Worm (Caenorhabditis elegans) whole organism, L2 larva: ENCODE data around the gene R02D5.3.

Source experiments
- F13H6.1 ChIP-seq: sonication (generic microtip); optimal IDR thresholded peaks from 2 replicates; lab custom pipeline; 2016; ENCODE audit warnings: missing genetic modification characterization, missing compliant biosample characterization
- R02D3.7 ChIP-seq: fragments of 150-350 bp; optimal IDR thresholded peaks from 2 replicates; lab custom pipeline; 2014; ENCODE audit warnings: missing biosample characterization, missing genetic modification characterization
- alr-1 ChIP-seq: fragments of 150-350 bp; optimal IDR thresholded peaks from 2 replicates; lab custom pipeline; 2014; ENCODE audit warnings: missing biosample characterization, missing genetic modification characterization
- aly-2 ChIP-seq: fragments of 150-350 bp; optimal IDR thresholded peaks from 2 replicates; lab custom pipeline; 2014; ENCODE audit warnings: missing biosample characterization, missing genetic modification characterization
- ama-1 ChIP-seq: fragments of 150-350 bp; optimal IDR thresholded peaks from 2 replicates; lab custom pipeline; 2018; ENCODE audit warnings: inconsistent platforms
- blmp-1 ChIP-seq: sonication (generic microtip); optimal IDR thresholded peaks from 2 replicates; lab custom pipeline; 2017; ENCODE audit warnings: missing genetic modification characterization, mild to moderate bottlenecking, missing compliant biosample characterization, antibody characterized with exemption, moderate library complexity; ENCODE audit not compliant: insufficient read depth
- ceh-16 ChIP-seq: fragments of 150-350 bp; optimal IDR thresholded peaks from 2 replicates; lab custom pipeline; 2014; ENCODE audit warnings: missing biosample characterization, missing genetic modification characterization
- ceh-82 ChIP-seq: fragments of 150-350 bp; optimal IDR thresholded peaks from 2 replicates; lab custom pipeline; 2014; ENCODE audit warnings: missing biosample characterization, missing genetic modification characterization
- crh-2 ChIP-seq: sonication (generic microtip); optimal IDR thresholded peaks from 2 replicates; lab custom pipeline; 2017; ENCODE audit warnings: missing biosample characterization, missing genetic modification characterization
- dmd-4 ChIP-seq: sonication (generic microtip); optimal IDR thresholded peaks from 2 replicates; lab custom pipeline; 2017; ENCODE audit warnings: missing biosample characterization, missing genetic modification characterization
- egl-27 ChIP-seq: sonication (generic microtip); optimal IDR thresholded peaks from 3 replicates; lab custom pipeline; 2017; ENCODE audit warnings: missing biosample characterization, missing genetic modification reagents, missing genetic modification characterization
- elt-3 ChIP-seq: sonication (generic microtip); optimal IDR thresholded peaks from 2 replicates; lab custom pipeline; 2017; ENCODE audit warnings: missing biosample characterization, missing genetic modification characterization
- gmeb-1 ChIP-seq: fragments of 150-350 bp; optimal IDR thresholded peaks from 2 replicates; lab custom pipeline; 2014; ENCODE audit warnings: missing biosample characterization, missing genetic modification characterization
- lin-11 ChIP-seq: fragments of 150-350 bp; sonication (generic microtip); optimal IDR thresholded peaks from 2 replicates; lab custom pipeline; 2014; ENCODE audit warnings: missing biosample characterization, missing genetic modification characterization, inconsistent platforms, mixed read lengths
- lin-13 ChIP-seq: fragments of 150-350 bp; optimal IDR thresholded peaks from 2 replicates; lab custom pipeline; 2014; ENCODE audit warnings: missing biosample characterization, missing genetic modification reagents, missing genetic modification characterization
- lin-39 ChIP-seq: fragments of 150-350 bp; optimal IDR thresholded peaks from 2 replicates; lab custom pipeline; 2014; ENCODE audit warnings: missing biosample characterization, missing genetic modification reagents, missing genetic modification characterization
- lsy-2 ChIP-seq, 2 experiments: fragments of 150-350 bp in 1 of 2; sonication (generic microtip) in 1 of 2; optimal IDR thresholded peaks; 2 replicates each; lab custom pipeline; 2014 to 2017; ENCODE audit warnings: missing biosample characterization in 2 of 2, missing genetic modification characterization in 2 of 2
- mab-5 ChIP-seq: fragments of 150-350 bp; optimal IDR thresholded peaks from 2 replicates; lab custom pipeline; 2014; ENCODE audit warnings: missing biosample characterization, missing genetic modification characterization
- nhr-10 ChIP-seq: sonication (generic microtip); optimal IDR thresholded peaks from 2 replicates; lab custom pipeline; 2017; ENCODE audit warnings: missing biosample characterization, missing genetic modification characterization
- nhr-11 ChIP-seq: fragments of 150-350 bp; optimal IDR thresholded peaks from 2 replicates; lab custom pipeline; 2014; ENCODE audit warnings: missing biosample characterization, missing genetic modification characterization
- nhr-21 ChIP-seq: fragments of 150-350 bp; optimal IDR thresholded peaks from 2 replicates; lab custom pipeline; 2014; ENCODE audit warnings: missing biosample characterization, missing genetic modification characterization
- nhr-23 ChIP-seq: fragments of 150-350 bp; optimal IDR thresholded peaks from 2 replicates; lab custom pipeline; 2014; ENCODE audit warnings: missing biosample characterization, missing genetic modification reagents, missing genetic modification characterization
- nhr-237 ChIP-seq: fragments of 150-350 bp; optimal IDR thresholded peaks from 2 replicates; lab custom pipeline; 2014; ENCODE audit warnings: missing biosample characterization, missing genetic modification characterization
- nhr-25 ChIP-seq: fragments of 150-350 bp; sonication (generic microtip); optimal IDR thresholded peaks from 3 replicates; lab custom pipeline; 2014; ENCODE audit warnings: missing biosample characterization, missing genetic modification characterization
- nhr-77 ChIP-seq: fragments of 150-350 bp; optimal IDR thresholded peaks from 2 replicates; lab custom pipeline; 2014; ENCODE audit warnings: missing biosample characterization, missing genetic modification characterization
- peb-1 ChIP-seq: fragments of 150-350 bp; optimal IDR thresholded peaks from 2 replicates; lab custom pipeline; 2014; ENCODE audit warnings: missing biosample characterization, missing genetic modification characterization
- sem-4 ChIP-seq: fragments of 150-350 bp; optimal IDR thresholded peaks from 2 replicates; lab custom pipeline; 2014; ENCODE audit warnings: missing biosample characterization, missing genetic modification reagents, missing genetic modification characterization
- skn-1 ChIP-seq: sonication (generic microtip); optimal IDR thresholded peaks from 2 replicates; lab custom pipeline; 2017; ENCODE audit warnings: missing biosample characterization, missing genetic modification characterization
- sma-9 ChIP-seq, 2 experiments: fragments of 150-350 bp in 1 of 2; sonication (generic microtip) in 1 of 2; optimal IDR thresholded peaks; 2 replicates each; lab custom pipeline; 2014 to 2016; ENCODE audit warnings: missing genetic modification characterization in 2 of 2, mild to moderate bottlenecking in 1 of 2, missing biosample characterization in 1 of 2, missing compliant biosample characterization in 1 of 2, missing genetic modification reagents in 1 of 2, moderate library complexity in 1 of 2
- unc-62 ChIP-seq: fragments of 150-350 bp; optimal IDR thresholded peaks from 2 replicates; lab custom pipeline; 2014; ENCODE audit warnings: missing biosample characterization, missing genetic modification reagents, missing genetic modification characterization
- ztf-1 ChIP-seq: fragments of 200-800 bp; sonication (Bioruptor generic); conservative IDR thresholded peaks from 2 replicates; pipeline ENCODE4 v1.3.6; 2022; ENCODE audit warnings: missing genetic modification characterization, missing compliant biosample characterization
- ztf-11 ChIP-seq: sonication (generic microtip); optimal IDR thresholded peaks from 2 replicates; lab custom pipeline; 2017; ENCODE audit warnings: missing biosample characterization, missing genetic modification characterization

R02D5.3 gene

ce11 chrV:14478979-14479378 lies 4.0 kb upstream of the R02D5.3 start, which contains the start of gene clec-55:
TSS of gene clec-55 (plus strand) at chrV:14479279.
- TF ChIP-seq lsy-2 (tag; optimal IDR thresholded peaks at IDR 0.05; lab: Kevin White, UChicago) = no peak
- no peak for TF ChIP-seq lin-39
- no peak for TF ChIP-seq ama-1
- no peak for TF ChIP-seq nhr-10 (tag; lab: Kevin White, UChicago)

- TF ChIP-seq nhr-25 (tag; lab: Kevin White, UChicago) (no peak), peb-1 (tag; lab: Kevin White, UChicago) (no peak), lin-11 (tag; lab: Kevin White, UChicago) (no peak), nhr-77 (tag; lab: Kevin White, UChicago) (no peak), lin-39 (no peak), F13H6.1 (tag; lab: Kevin White, UChicago) (no peak), lsy-2 (tag; optimal IDR thresholded peaks at IDR 0.05; lab: Kevin White, UChicago) (no peak), nhr-237 (tag; lab: Kevin White, UChicago) (no peak), dmd-4 (tag; lab: Kevin White, UChicago) (no peak)
Observed at ce11 chrV:14480533-14480932, 2.4 kb upstream of the R02D5.3 start.

- TF ChIP-seq elt-3 (tag; lab: Kevin White, UChicago) = no peak
- no peak for TF ChIP-seq alr-1
- no peak for TF ChIP-seq mab-5 (tag; lab: Kevin White, UChicago)
- TF ChIP-seq lin-13 (GFP tag; lab: Kevin White, UChicago) = no peak
- TF ChIP-seq nhr-21 (tag; lab: Kevin White, UChicago) = no peak
Observed at ce11 chrV:14481401-14481800, 1.6 kb upstream of the R02D5.3 start, which contains the start of gene R02D5.7. TSS of gene R02D5.7 (minus strand) at chrV:14481501.

ce11 chrV:14481987-14482386 lies 973 bp upstream of the R02D5.3 start, which contains the start of gene R02D5.10:
TSS of gene R02D5.10 (plus strand) at chrV:14482287.
- TF ChIP-seq aly-2 (tag; lab: Kevin White, UChicago) = no peak
- no peak for TF ChIP-seq gmeb-1 (tag; lab: Kevin White, UChicago)
- no peak for TF ChIP-seq nhr-23 (tag; lab: Kevin White, UChicago)
- no peak for TF ChIP-seq nhr-11 (tag; lab: Kevin White, UChicago)
- no peak for TF ChIP-seq skn-1 (tag; lab: Kevin White, UChicago)
- no peak for TF ChIP-seq R02D3.7 (tag; lab: Kevin White, UChicago)
- no peak for TF ChIP-seq ztf-1
- TF ChIP-seq sem-4 (tag; lab: Kevin White, UChicago) = no peak
- TF ChIP-seq lin-11 (tag; lab: Kevin White, UChicago) = no peak
- TF ChIP-seq mab-5 (tag; lab: Kevin White, UChicago) = no peak

- TF ChIP-seq ceh-82 (tag; lab: Kevin White, UChicago) (no peak), nhr-237 (tag; lab: Kevin White, UChicago) (no peak), gmeb-1 (tag; lab: Kevin White, UChicago) (no peak), F13H6.1 (tag; lab: Kevin White, UChicago) (no peak), nhr-77 (tag; lab: Kevin White, UChicago) (no peak), aly-2 (tag; lab: Kevin White, UChicago) (no peak), ceh-16 (tag; lab: Kevin White, UChicago) (no peak), sma-9 (GFP tag; optimal IDR thresholded peaks at IDR 0.05; lab: Kevin White, UChicago) (no peak), sma-9 (tag; optimal IDR thresholded peaks at IDR 0.05; lab: Kevin White, UChicago) (no peak), egl-27 (tag; lab: Kevin White, UChicago) (no peak), R02D3.7 (tag; lab: Kevin White, UChicago) (no peak), unc-62 (GFP tag; lab: Kevin White, UChicago) (no peak), nhr-11 (tag; lab: Kevin White, UChicago) (no peak), ztf-11 (tag; lab: Kevin White, UChicago) (no peak), crh-2 (no peak), nhr-21 (tag; lab: Kevin White, UChicago) (no peak), blmp-1 (tag; lab: Kevin White, UChicago) (no peak)
Observed at ce11 chrV:14484582-14484981, 1.6 kb downstream of the R02D5.3 start, which contains the start of gene R02D5.4. TSS of gene R02D5.4 (minus strand) at chrV:14484682.
